Worm (Caenorhabditis elegans) whole organism, L4 larva: ENCODE data around the gene W06A7.4.

Experiments
- D1046.2 ChIP-seq: fragments of 200-800 bp; sonication (Bioruptor generic); IDR thresholded peaks from 2 replicates; pipeline ENCODE4 v1.3.6; 2022; ENCODE audit warnings: missing genetic modification characterization, missing compliant biosample characterization
- F44E2.7 ChIP-seq: fragments of 200-800 bp; sonication (Bioruptor generic); IDR thresholded peaks from 2 replicates; pipeline ENCODE4 v2.1.2; 2022; ENCODE audit warnings: missing genetic modification characterization, missing compliant biosample characterization
- T20F7.1 ChIP-seq: fragments of 200-800 bp; sonication (Bioruptor generic); optimal IDR thresholded peaks from 2 replicates; lab custom pipeline; 2018; ENCODE audit warnings: mild to moderate bottlenecking, missing genetic modification characterization, missing compliant biosample characterization
- Y48G9A.11 ChIP-seq: fragments of 200-800 bp; sonication (Bioruptor generic); IDR thresholded peaks from 2 replicates; pipeline ENCODE4 v1.3.6; 2022; ENCODE audit warnings: missing genetic modification reagents, missing genetic modification characterization, missing compliant biosample characterization
- ZK337.2 ChIP-seq: fragments of 200-800 bp; sonication (Bioruptor generic); IDR thresholded peaks from 2 replicates; pipeline ENCODE4 v1.3.6; 2022; ENCODE audit warnings: missing genetic modification reagents, missing genetic modification characterization, missing compliant biosample characterization
- ZK546.5 ChIP-seq, 2 experiments: sonication (generic microtip); optimal IDR thresholded peaks; 2 replicates each; lab custom pipeline; 2017; ENCODE audit warnings: missing biosample characterization in 2 of 2, missing genetic modification characterization in 2 of 2
- aly-2 ChIP-seq: sonication (generic microtip); optimal IDR thresholded peaks from 2 replicates; lab custom pipeline; 2018; ENCODE audit warnings: missing biosample characterization, missing genetic modification characterization
- ceh-20 ChIP-seq: fragments of 200-800 bp; sonication (Bioruptor generic); IDR thresholded peaks from 2 replicates; pipeline ENCODE4 v1.3.6; 2022; ENCODE audit warnings: missing genetic modification reagents, missing genetic modification characterization, missing compliant biosample characterization
- ceh-62 ChIP-seq: sonication (generic microtip); optimal IDR thresholded peaks from 2 replicates; lab custom pipeline; 2017; ENCODE audit warnings: missing biosample characterization, missing genetic modification characterization
- ces-1 ChIP-seq: fragments of 150-350 bp; sonication (generic microtip); optimal IDR thresholded peaks from 4 replicates; lab custom pipeline; 2014; ENCODE audit warnings: missing biosample characterization, missing genetic modification reagents, missing genetic modification characterization
- cey-2 ChIP-seq: sonication (generic microtip); optimal IDR thresholded peaks from 3 replicates; lab custom pipeline; 2017; ENCODE audit warnings: missing genetic modification characterization, mild to moderate bottlenecking, missing compliant biosample characterization, antibody characterized with exemption, borderline replicate concordance; ENCODE audit not compliant: insufficient read depth
- daf-12 ChIP-seq: fragments of 150-350 bp; optimal IDR thresholded peaks from 2 replicates; lab custom pipeline; 2014; ENCODE audit warnings: missing biosample characterization, missing genetic modification reagents, missing genetic modification characterization
- daf-19 ChIP-seq: fragments of 200-800 bp; sonication (Bioruptor generic); conservative IDR thresholded peaks from 2 replicates; pipeline ENCODE4 v1.3.6; 2022; ENCODE audit warnings: missing genetic modification characterization, missing compliant biosample characterization
- daf-8 ChIP-seq: fragments of 200-800 bp; sonication (Bioruptor generic); IDR thresholded peaks from 2 replicates; pipeline ENCODE4 v1.3.6; 2022; ENCODE audit warnings: missing genetic modification characterization, missing compliant biosample characterization
- dmd-8 ChIP-seq: fragments of 200-800 bp; sonication (Bioruptor generic); IDR thresholded peaks from 2 replicates; pipeline ENCODE4 v1.3.6; 2022; ENCODE audit warnings: missing genetic modification characterization, missing compliant biosample characterization
- dpl-1 ChIP-seq: fragments of 150-350 bp; optimal IDR thresholded peaks from 2 replicates; lab custom pipeline; 2014; ENCODE audit warnings: missing biosample characterization, missing genetic modification reagents, missing genetic modification characterization
- duxl-1 ChIP-seq: sonication (generic microtip); optimal IDR thresholded peaks from 2 replicates; lab custom pipeline; 2016; ENCODE audit warnings: mild to moderate bottlenecking, missing genetic modification characterization, moderate library complexity, missing compliant biosample characterization; ENCODE audit not compliant: poor library complexity
- dve-1 ChIP-seq: sonication (generic microtip); optimal IDR thresholded peaks from 2 replicates; lab custom pipeline; 2017; ENCODE audit warnings: antibody characterized with exemption, mild to moderate bottlenecking, missing genetic modification characterization, missing compliant biosample characterization; ENCODE audit not compliant: insufficient read depth
- fkh-10 ChIP-seq: fragments of 150-350 bp; optimal IDR thresholded peaks from 2 replicates; lab custom pipeline; 2014; ENCODE audit warnings: missing biosample characterization, missing genetic modification reagents, missing genetic modification characterization
- fos-1 ChIP-seq: fragments of 150-350 bp; optimal IDR thresholded peaks from 2 replicates; lab custom pipeline; 2014; ENCODE audit warnings: missing biosample characterization, missing genetic modification characterization
- gei-8 ChIP-seq: fragments of 200-800 bp; sonication (Bioruptor generic); optimal IDR thresholded peaks from 2 replicates; lab custom pipeline; 2018; ENCODE audit warnings: mild to moderate bottlenecking, missing genetic modification characterization, missing compliant biosample characterization
- hif-1 ChIP-seq, 2 experiments: sonication (generic microtip); optimal IDR thresholded peaks; 2 replicates each; lab custom pipeline; 2016 to 2017; ENCODE audit warnings: missing compliant biosample characterization in 2 of 2, missing genetic modification characterization in 2 of 2, missing genetic modification reagents in 2 of 2, missing genotype in 2 of 2, mild to moderate bottlenecking in 1 of 2
- hlh-11 ChIP-seq: fragments of 200-800 bp; sonication (Bioruptor generic); optimal IDR thresholded peaks from 2 replicates; lab custom pipeline; 2018; ENCODE audit warnings: mild to moderate bottlenecking, missing genetic modification characterization, missing compliant biosample characterization
- hmg-1.1 ChIP-seq: fragments of 200-800 bp; sonication (Bioruptor generic); IDR thresholded peaks from 2 replicates; pipeline ENCODE4 v1.3.6; 2022; ENCODE audit warnings: missing genetic modification reagents, missing genetic modification characterization, missing compliant biosample characterization
- jun-1 ChIP-seq: fragments of 150-350 bp; optimal IDR thresholded peaks from 2 replicates; lab custom pipeline; 2014; ENCODE audit warnings: missing biosample characterization, missing genetic modification reagents, missing genetic modification characterization
- lin-13 ChIP-seq: fragments of 150-350 bp; optimal IDR thresholded peaks from 2 replicates; lab custom pipeline; 2014; ENCODE audit warnings: missing biosample characterization, missing genetic modification reagents, missing genetic modification characterization
- lin-15B ChIP-seq: fragments of 150-350 bp; sonication (generic microtip); optimal IDR thresholded peaks from 3 replicates; lab custom pipeline; 2014; ENCODE audit warnings: missing biosample characterization, missing genetic modification characterization
- lin-29 ChIP-seq: fragments of 200-800 bp; sonication (Bioruptor generic); IDR thresholded peaks from 2 replicates; pipeline ENCODE4 v1.3.6; 2022; ENCODE audit warnings: missing genetic modification reagents, missing genetic modification characterization, missing compliant biosample characterization
- mxl-2 ChIP-seq: fragments of 200-800 bp; sonication (Bioruptor generic); conservative IDR thresholded peaks from 2 replicates; pipeline ENCODE4 v1.3.6; 2022; ENCODE audit warnings: missing genetic modification reagents, missing genetic modification characterization, missing compliant biosample characterization
- mxl-3 ChIP-seq: fragments of 200-800 bp; sonication (Bioruptor generic); optimal IDR thresholded peaks from 2 replicates; lab custom pipeline; 2018; ENCODE audit warnings: mild to moderate bottlenecking, missing genetic modification characterization, missing compliant biosample characterization
- nhr-10 ChIP-seq: fragments of 150-350 bp; optimal IDR thresholded peaks from 2 replicates; lab custom pipeline; 2014; ENCODE audit warnings: missing biosample characterization, missing genetic modification characterization
- nhr-42 ChIP-seq: fragments of 200-800 bp; sonication (Bioruptor generic); IDR thresholded peaks from 2 replicates; pipeline ENCODE4 v1.3.6; 2022; ENCODE audit warnings: missing genetic modification characterization, missing compliant biosample characterization
- nhr-6 ChIP-seq: fragments of 150-350 bp; optimal IDR thresholded peaks from 2 replicates; lab custom pipeline; 2014; ENCODE audit warnings: missing biosample characterization, missing genetic modification characterization
- php-3 ChIP-seq: fragments of 200-800 bp; sonication (Bioruptor generic); IDR thresholded peaks from 2 replicates; pipeline ENCODE4 v1.3.6; 2022; ENCODE audit warnings: missing genetic modification reagents, missing genetic modification characterization, missing compliant biosample characterization
- skn-1 ChIP-seq: fragments of 150-350 bp; optimal IDR thresholded peaks from 2 replicates; lab custom pipeline; 2014; ENCODE audit warnings: missing biosample characterization, missing genetic modification characterization
- spr-1 ChIP-seq: sonication (generic microtip); optimal IDR thresholded peaks from 2 replicates; lab custom pipeline; 2016; ENCODE audit warnings: mild to moderate bottlenecking, missing genetic modification characterization, missing compliant biosample characterization
- spr-3 ChIP-seq: fragments of 200-800 bp; sonication (Bioruptor generic); optimal IDR thresholded peaks from 2 replicates; lab custom pipeline; 2018; ENCODE audit warnings: mild to moderate bottlenecking, missing genetic modification characterization, missing compliant biosample characterization
- unc-130 ChIP-seq: sonication (generic microtip); optimal IDR thresholded peaks from 2 replicates; lab custom pipeline; 2016; ENCODE audit warnings: missing genetic modification reagents, missing genetic modification characterization, missing compliant biosample characterization
- unc-39 ChIP-seq: sonication (generic microtip); optimal IDR thresholded peaks from 2 replicates; lab custom pipeline; 2017; ENCODE audit warnings: missing biosample characterization, missing genetic modification characterization
- zfp-2 ChIP-seq: sonication (generic microtip); optimal IDR thresholded peaks from 2 replicates; lab custom pipeline; 2016; ENCODE audit warnings: mild to moderate bottlenecking, missing genetic modification characterization, missing compliant biosample characterization
- ztf-7 ChIP-seq: fragments of 150-350 bp; optimal IDR thresholded peaks from 2 replicates; lab custom pipeline; 2014; ENCODE audit warnings: missing biosample characterization, missing genetic modification characterization

Gene W06A7.4

ce11 chrV:14830267-14831175 is 6.3 kb downstream of the W06A7.4 start (continued):
- TF ChIP-seq lin-13 (GFP tag; lab: Kevin White, UChicago) (no peak), D1046.2 (GFP tag; lab: Robert Waterston, UW) (no peak), daf-8 (GFP tag; lab: Robert Waterston, UW) (no peak), lin-29 (GFP tag; lab: Robert Waterston, UW) (no peak), ceh-62 (tag; lab: Kevin White, UChicago) (no peak), dve-1 (peak; percentile 73), daf-19 (GFP tag; lab: Robert Waterston, UW) (no peak), hmg-1.1 (no peak), nhr-42 (no peak), spr-1 (tag; lab: Kevin White, UChicago) (no peak), fkh-10 (GFP tag; lab: Kevin White, UChicago) (no peak), hlh-11 (peak; percentile 72), nhr-6 (tag; lab: Kevin White, UChicago) (peak; percentile 51), unc-130 (GFP tag; lab: Kevin White, UChicago) (no peak), F44E2.7 (no peak), unc-39 (tag; lab: Kevin White, UChicago) (no peak), dpl-1 (no peak), duxl-1 (tag; lab: Kevin White, UChicago) (no peak), mxl-3 (GFP tag; lab: Kevin White, UChicago) (no peak), fos-1 (no peak), Y48G9A.11 (GFP tag; lab: Robert Waterston, UW) (no peak), T20F7.1 (GFP tag; lab: Kevin White, UChicago) (peak; percentile 54), ztf-7 (no peak), php-3 (0 out of 2 replicates have a peak, but pooled peaks have one; percentile 33), spr-3 (GFP tag; lab: Kevin White, UChicago) (no peak), skn-1 (tag; lab: Kevin White, UChicago) (no peak), nhr-10 (tag; lab: Kevin White, UChicago) (no peak), aly-2 (no peak), jun-1 (tag; lab: Kevin White, UChicago) (no peak), ces-1 (no peak), ZK337.2 (GFP tag; lab: Robert Waterston, UW) (no peak), cey-2 (tag; lab: Kevin White, UChicago) (no peak), daf-12 (tag; lab: Kevin White, UChicago) (no peak), ZK546.5 (tag; optimal IDR thresholded peaks at IDR 0.05; lab: Kevin White, UChicago) (no peak), mxl-2 (GFP tag; lab: Robert Waterston, UW) (no peak), zfp-2 (tag; lab: Kevin White, UChicago) (no peak), dmd-8 (GFP tag; lab: Robert Waterston, UW) (no peak), gei-8 (GFP tag; lab: Kevin White, UChicago) (no peak), ceh-20 (GFP tag; lab: Robert Waterston, UW) (no peak), lin-15B (no peak), hif-1 (tag; optimal IDR thresholded peaks at IDR 0.05; lab: Kevin White, UChicago) (no peak)
